Fruit fly (Drosophila melanogaster): ENCODE data around the gene CG6418.
A peak's percentile ranks its signal among the peaks of the same experiment; 100 is the strongest.

The CG6418 gene

dm6 chr3L:10897534-10898255 is 18.9 kb upstream of the CG6418 start (continued):
- TF ChIP-seq Dfd (GFP tag; optimal IDR thresholded peaks at IDR 0.05) (no peak), Hnf4 (GFP tag; optimal IDR thresholded peaks at IDR 0.05) (peak; percentile 26), Hr78 (GFP tag; optimal IDR thresholded peaks at IDR 0.05) (no peak), Mio (GFP tag; optimal IDR thresholded peaks at IDR 0.05) (no peak)

dm6 chr3L:10896923-10897322 is 18.1 kb upstream of the CG6418 start:
- TF ChIP-seq CrebA (GFP tag; optimal IDR thresholded peaks at IDR 0.05; ENCODE audit: borderline replicate concordance): peak; percentile 34
- peak; percentile 68 for TF ChIP-seq h (GFP tag; optimal IDR thresholded peaks at IDR 0.05)
- TF ChIP-seq GATAd (GFP tag; optimal IDR thresholded peaks at IDR 0.05): no peak

- TF ChIP-seq Dif (GFP tag; optimal IDR thresholded peaks at IDR 0.05; ENCODE audit: partially characterized antibody) (no peak), Sp1 (GFP tag; optimal IDR thresholded peaks at IDR 0.05) (no peak), GATAd (GFP tag; optimal IDR thresholded peaks at IDR 0.05) (no peak), fru (GFP tag; optimal IDR thresholded peaks at IDR 0.05) (no peak), pan (optimal IDR thresholded peaks at IDR 0.05) (no peak), dl (GFP tag; optimal IDR thresholded peaks at IDR 0.05; ENCODE audit: insufficient read depth in 1 of 2, partially characterized antibody in 2 of 2) (no peak), Myc (optimal IDR thresholded peaks at IDR 0.05) (no peak), Vsx2 (GFP tag; optimal IDR thresholded peaks at IDR 0.05; ENCODE audit: partially characterized antibody) (no peak), Hr78 (GFP tag; optimal IDR thresholded peaks at IDR 0.05) (no peak), Jra (GFP tag; optimal IDR thresholded peaks at IDR 0.05) (no peak), CrebA (GFP tag; optimal IDR thresholded peaks at IDR 0.05; ENCODE audit: borderline replicate concordance) (no peak)
These were observed 15.3 kb upstream of the CG6418 start, which contains the start of gene Cpr67Fb for dm6 chr3L:10894159-10894558. Cpr67Fb (plus strand) TSS chr3L:10894173.

dm6 chr3L:10893156-10893784 is 14.4 kb upstream of the CG6418 start:
- no peak for TF ChIP-seq sage (GFP tag; optimal IDR thresholded peaks at IDR 0.05)
- no peak for TF ChIP-seq CrebA (GFP tag; optimal IDR thresholded peaks at IDR 0.05; ENCODE audit: borderline replicate concordance)
- peak; percentile 1 for TF ChIP-seq psq (GFP tag; optimal IDR thresholded peaks at IDR 0.05)
- TF ChIP-seq Myc (optimal IDR thresholded peaks at IDR 0.05): peak; percentile 49
- peak; percentile 6 for TF ChIP-seq OdsH (GFP tag; optimal IDR thresholded peaks at IDR 0.05)
- TF ChIP-seq fru (GFP tag; optimal IDR thresholded peaks at IDR 0.05): no peak
- TF ChIP-seq HLH106 (tag; optimal IDR thresholded peaks at IDR 0.05): peak; percentile 35

dm6 chr3L:10891414-10891813 is 12.6 kb upstream of the CG6418 start, which contains the start of gene Cpr67Fa2:
Cpr67Fa2 (plus strand) TSS chr3L:10891714.
- TF ChIP-seq dmrt93B (GFP tag; optimal IDR thresholded peaks at IDR 0.05): no peak
- no peak for TF ChIP-seq Vsx2 (GFP tag; optimal IDR thresholded peaks at IDR 0.05; ENCODE audit: partially characterized antibody)
- TF ChIP-seq brk (GFP tag; optimal IDR thresholded peaks at IDR 0.05): no peak
- no peak for TF ChIP-seq Jra (GFP tag; optimal IDR thresholded peaks at IDR 0.05)
- no peak for TF ChIP-seq psq (GFP tag; optimal IDR thresholded peaks at IDR 0.05)
- TF ChIP-seq Dif (GFP tag; optimal IDR thresholded peaks at IDR 0.05; ENCODE audit: partially characterized antibody): no peak
- no peak for TF ChIP-seq tai (GFP tag; optimal IDR thresholded peaks at IDR 0.05)
- TF ChIP-seq CG32264 (GFP tag; optimal IDR thresholded peaks at IDR 0.05): no peak
- TF ChIP-seq OdsH (GFP tag; optimal IDR thresholded peaks at IDR 0.05): no peak
- no peak for TF ChIP-seq br (GFP tag; optimal IDR thresholded peaks at IDR 0.05)

- TF ChIP-seq Hr83 (GFP tag; optimal IDR thresholded peaks at IDR 0.05; ENCODE audit: poor library complexity, severe bottlenecking) (no peak), usp (GFP tag; optimal IDR thresholded peaks at IDR 0.05) (no peak)
These were observed 10.9 kb upstream of the CG6418 start, which contains the start of gene Cpr67Fa1 for dm6 chr3L:10889692-10890089. Cpr67Fa1 (plus strand) TSS chr3L:10889990.

All from whole organism, wandering third instar larva.